Worm (Caenorhabditis elegans) whole organism, late embryonic: ENCODE data around the gene Y94H6A.12.

Source experiments
- nfya-1 ChIP-seq: sonication (generic microtip); optimal IDR thresholded peaks from 2 replicates; lab custom pipeline; 2017; ENCODE audit warnings: missing genetic modification characterization, mild to moderate bottlenecking, missing compliant biosample characterization, antibody characterized with exemption, moderate library complexity
- tbx-7 ChIP-seq: sonication (generic microtip); optimal IDR thresholded peaks from 2 replicates; lab custom pipeline; 2016; ENCODE audit warnings: missing genotype, missing genetic modification characterization, missing compliant biosample characterization

The Y94H6A.12 gene

DNA sequence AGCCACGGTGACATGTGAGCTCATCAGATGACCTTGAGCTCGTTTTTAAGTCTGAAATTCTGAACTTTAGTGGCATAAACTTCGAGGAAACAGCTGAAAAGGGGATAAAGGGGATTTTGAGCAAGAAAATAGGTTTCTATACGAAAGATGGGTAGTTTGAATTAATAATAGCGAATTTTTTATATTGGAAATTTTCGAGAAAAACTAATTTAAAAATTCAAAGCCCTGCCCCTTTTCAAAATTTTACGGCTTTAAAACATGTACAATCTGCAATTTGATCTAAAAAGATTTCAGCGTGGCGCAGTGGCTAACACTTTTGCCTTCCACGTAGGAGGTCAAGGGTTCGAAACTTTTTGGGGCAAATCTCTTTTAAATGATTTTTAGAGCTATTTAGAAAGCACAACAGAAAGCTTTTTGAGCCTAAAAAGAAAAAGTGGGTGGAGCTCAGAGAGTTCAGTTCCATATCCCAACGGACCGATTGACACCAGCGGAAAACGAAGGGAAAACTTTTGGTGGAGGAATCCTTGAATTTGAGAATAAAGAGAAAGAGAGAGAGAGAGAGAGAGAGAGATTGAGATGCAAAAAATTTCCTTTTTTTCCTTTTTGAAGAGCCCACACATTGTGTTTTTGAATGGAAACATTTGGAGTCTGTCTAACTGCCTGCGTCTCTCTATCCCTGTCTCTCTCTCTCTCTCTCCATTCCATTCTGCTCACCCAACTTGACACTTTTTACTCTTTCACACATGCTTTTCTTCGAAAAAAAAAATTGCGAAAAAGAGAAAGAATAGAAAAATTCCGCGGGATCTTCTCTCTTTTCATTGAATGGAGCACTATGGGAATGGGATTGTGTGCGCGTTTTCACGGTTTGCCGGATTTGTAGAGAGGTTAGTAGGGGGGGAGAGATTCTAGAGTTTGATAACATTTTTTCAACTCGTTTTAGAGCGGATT lies 48.6 kb downstream of the Y94H6A.12 start, which contains the start of gene Y69A2AR.31:
TSS of gene Y69A2AR.31 (minus strand) at position 51 of the 948 bp plus-strand sequence.
- TF ChIP-seq tbx-7 (tag; lab: Kevin White, UChicago) (no peak), nfya-1 (peak; percentile 3)
